Worm (Caenorhabditis elegans): ENCODE measurements around the gene cyl-1.

The cyl-1 gene

ce11 chrV:12032060-12032459 is 38.5 kb upstream of the cyl-1 start, which contains the start of gene pkc-1:
Gene pkc-1 (minus strand): TSS chrV:12032160.
- TF ChIP-seq tbp1 (GFP tag; optimal IDR thresholded peaks at IDR 0.05) (no peak), ceh-100 (GFP tag; IDR thresholded peaks at IDR 0.05) (no peak), ztf-26 (tag; optimal IDR thresholded peaks at IDR 0.05) (no peak), dpff-1 (tag; optimal IDR thresholded peaks at IDR 0.05) (no peak), D2030.7 (GFP tag; IDR thresholded peaks at IDR 0.05) (no peak), cebp-2 (GFP tag; IDR thresholded peaks at IDR 0.05) (no peak), F23B12.7 (tag; optimal IDR thresholded peaks at IDR 0.05; ENCODE audit: insufficient read depth) (no peak), madf-6 (GFP tag; IDR thresholded peaks at IDR 0.05) (no peak), rpc-1 (optimal IDR thresholded peaks at IDR 0.05) (no peak), rpc-1 (tag; optimal IDR thresholded peaks at IDR 0.05) (no peak), ztf-3 (GFP tag; optimal IDR thresholded peaks at IDR 0.05) (no peak), ets-4 (GFP tag; optimal IDR thresholded peaks at IDR 0.05) (no peak), aptf-2 (GFP tag; conservative IDR thresholded peaks at IDR 0.05) (no peak), K12H6.12 (tag; optimal IDR thresholded peaks at IDR 0.05) (no peak), ztf-18 (tag; optimal IDR thresholded peaks at IDR 0.05) (no peak), rcor-1 (GFP tag; IDR thresholded peaks at IDR 0.05) (no peak), mel-28 (tag; optimal IDR thresholded peaks at IDR 0.05; ENCODE audit: borderline replicate concordance) (no peak), madf-8 (GFP tag; conservative IDR thresholded peaks at IDR 0.05) (no peak), hsf-1 (GFP tag; IDR thresholded peaks at IDR 0.05) (no peak)

- TF ChIP-seq nhr-27 (tag; optimal IDR thresholded peaks at IDR 0.05) (no peak), dpl-1 (GFP tag; optimal IDR thresholded peaks at IDR 0.05) (no peak), athp-1 (tag; optimal IDR thresholded peaks at IDR 0.05) (no peak), madf-6 (GFP tag; IDR thresholded peaks at IDR 0.05) (no peak), K11D2.4 (GFP tag; IDR thresholded peaks at IDR 0.05) (no peak), hlh-12 (tag; optimal IDR thresholded peaks at IDR 0.05) (no peak), let-526 (GFP tag; IDR thresholded peaks at IDR 0.05) (no peak), egrh-3 (GFP tag; IDR thresholded peaks at IDR 0.05) (no peak), nhr-120 (GFP tag; IDR thresholded peaks at IDR 0.05) (no peak), nfyb-1 (GFP tag; IDR thresholded peaks at IDR 0.05) (no peak), him-1 (tag; optimal IDR thresholded peaks at IDR 0.05) (no peak), tlf-1 (GFP tag; optimal IDR thresholded peaks at IDR 0.05) (no peak), lir-1 (GFP tag; conservative IDR thresholded peaks at IDR 0.05) (no peak), F55B11.4 (tag; optimal IDR thresholded peaks at IDR 0.05; ENCODE audit: borderline replicate concordance, insufficient read depth) (no peak), madf-3 (GFP tag; IDR thresholded peaks at IDR 0.05) (no peak), nfya-1 (tag; optimal IDR thresholded peaks at IDR 0.05; ENCODE audit: borderline replicate concordance, insufficient read depth) (no peak), F33H1.4 (GFP tag; IDR thresholded peaks at IDR 0.05) (no peak), lag-1 (GFP tag; IDR thresholded peaks at IDR 0.05) (no peak)
Measured at ce11 chrV:12028151-12028550, 34.6 kb upstream of the cyl-1 start.

- TF ChIP-seq K12H6.12 (tag; optimal IDR thresholded peaks at IDR 0.05) (peak; percentile 66), snpc-1.3 (tag; optimal IDR thresholded peaks at IDR 0.05; ENCODE audit: insufficient read depth) (no peak), B0336.3 (GFP tag; IDR thresholded peaks at IDR 0.05) (no peak), rcor-1 (GFP tag; IDR thresholded peaks at IDR 0.05) (0 out of 2 replicates have a peak, but pooled peaks have one; percentile 7), ztf-18 (tag; optimal IDR thresholded peaks at IDR 0.05) (no peak), lsl-1 (GFP tag; optimal IDR thresholded peaks at IDR 0.05) (no peak), hmg-1.2 (GFP tag; IDR thresholded peaks at IDR 0.05) (peak; percentile 26; the same call in 1 of the 2 replicates), egrh-3 (GFP tag; IDR thresholded peaks at IDR 0.05) (0 out of 2 replicates have a peak, but pooled peaks have one; percentile 20), ztf-25 (GFP tag; IDR thresholded peaks at IDR 0.05) (no peak), zfh-2 (GFP tag; conservative IDR thresholded peaks at IDR 0.05) (peak; percentile 74), ceh-27 (GFP tag; optimal IDR thresholded peaks at IDR 0.05) (peak; percentile 12), cebp-1 (GFP tag; IDR thresholded peaks at IDR 0.05) (no peak), cebp-1 (tag; optimal IDR thresholded peaks at IDR 0.05) (peak; percentile 54), attf-5 (GFP tag; optimal IDR thresholded peaks at IDR 0.05) (peak; percentile 30), chd-7 (tag; optimal IDR thresholded peaks at IDR 0.05) (no peak)
Measured at ce11 chrV:12026878-12027477, 33.5 kb upstream of the cyl-1 start.

Data from whole organism, young adult.